Worm (Caenorhabditis elegans) whole organism, L3 larva: Measurements from ENCODE around the gene obr-2.

ENCODE experiments used
- R02D3.7 ChIP-seq: fragments of 150-350 bp; optimal IDR thresholded peaks from 2 replicates; lab custom pipeline; 2014; ENCODE audit warnings: missing biosample characterization, missing genetic modification characterization
- ZK546.5 ChIP-seq: sonication (generic microtip); optimal IDR thresholded peaks from 2 replicates; lab custom pipeline; 2017; ENCODE audit warnings: missing biosample characterization, missing genetic modification characterization
- aly-2 ChIP-seq: fragments of 150-350 bp; optimal IDR thresholded peaks from 2 replicates; lab custom pipeline; 2014; ENCODE audit warnings: missing biosample characterization, missing genetic modification characterization
- ama-1 ChIP-seq: fragments of 150-350 bp; optimal IDR thresholded peaks from 2 replicates; lab custom pipeline; 2018
- egl-27 ChIP-seq: sonication (generic microtip); optimal IDR thresholded peaks from 4 replicates; lab custom pipeline; 2017; ENCODE audit warnings: missing biosample characterization, missing genetic modification reagents, missing genetic modification characterization
- elt-3 ChIP-seq, 3 experiments: fragments of 150-350 bp in 1 of 3; sonication (generic microtip) in 2 of 3; optimal IDR thresholded peaks; 2 replicates in 2 of 3; 4 replicates in 1 of 3; lab custom pipeline; 2014 to 2017; ENCODE audit warnings: missing biosample characterization in 3 of 3, missing genetic modification characterization in 3 of 3
- fos-1 ChIP-seq: fragments of 150-350 bp; optimal IDR thresholded peaks from 2 replicates; lab custom pipeline; 2014; ENCODE audit warnings: missing biosample characterization, missing genetic modification characterization
- mdl-1 ChIP-seq: fragments of 150-350 bp; optimal IDR thresholded peaks from 2 replicates; lab custom pipeline; 2014; ENCODE audit warnings: missing biosample characterization, missing genetic modification characterization
- nhr-25 ChIP-seq: sonication (generic microtip); optimal IDR thresholded peaks from 2 replicates; lab custom pipeline; 2017; ENCODE audit warnings: missing biosample characterization, missing genetic modification characterization
- skn-1 ChIP-seq: fragments of 150-350 bp; optimal IDR thresholded peaks from 2 replicates; lab custom pipeline; 2014; ENCODE audit warnings: missing biosample characterization, missing genetic modification characterization
- unc-62 ChIP-seq: fragments of 150-350 bp; sonication (generic microtip); optimal IDR thresholded peaks from 4 replicates; lab custom pipeline; 2014; ENCODE audit warnings: missing biosample characterization, missing genetic modification reagents, missing genetic modification characterization
- ztf-11 ChIP-seq: fragments of 150-350 bp; optimal IDR thresholded peaks from 2 replicates; lab custom pipeline; 2014; ENCODE audit warnings: missing biosample characterization, missing genetic modification characterization

DNA sequence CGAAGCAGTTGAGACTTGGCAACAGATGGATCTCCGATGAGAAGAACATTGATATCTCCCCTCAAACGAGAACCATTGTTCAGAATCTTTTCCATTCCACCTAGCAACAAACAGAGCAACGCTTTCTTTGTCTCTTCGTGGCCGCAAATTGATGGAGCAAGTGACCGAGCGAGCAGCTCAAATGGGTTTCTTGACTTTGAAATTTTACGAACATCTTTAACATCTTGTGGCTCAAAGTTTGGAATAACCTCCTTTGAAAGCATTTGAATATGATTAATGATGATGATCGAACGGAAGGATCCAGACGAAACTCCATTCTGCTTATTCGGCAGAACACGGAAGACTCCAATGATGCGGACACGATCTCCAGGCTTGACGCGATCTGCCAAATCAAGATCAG, 44.4 kb upstream of the obr-2 start:
- TF ChIP-seq ama-1 (lab: Kevin White, UChicago): no peak
- TF ChIP-seq skn-1 (tag; lab: Kevin White, UChicago): no peak
- no peak for TF ChIP-seq aly-2 (tag; lab: Kevin White, UChicago)
- no peak for TF ChIP-seq mdl-1
- no peak for TF ChIP-seq ztf-11 (tag; lab: Kevin White, UChicago)
- no peak for TF ChIP-seq ZK546.5 (tag; lab: Kevin White, UChicago)
- TF ChIP-seq unc-62 (GFP tag; lab: Kevin White, UChicago): no peak
- no peak for TF ChIP-seq egl-27 (tag; lab: Kevin White, UChicago)
- no peak for TF ChIP-seq nhr-25 (tag; lab: Kevin White, UChicago)
- TF ChIP-seq fos-1 (tag; lab: Kevin White, UChicago): no peak
- TF ChIP-seq R02D3.7 (tag; lab: Kevin White, UChicago): no peak
- no peak for TF ChIP-seq elt-3 (tag; optimal IDR thresholded peaks at IDR 0.05; lab: Kevin White, UChicago)
